Worm (Caenorhabditis elegans) whole organism, L1 larva: Measurements from ENCODE around the gene Y75B8A.44.

Experiments used
- C16A3.4 ChIP-seq: fragments of 150-350 bp; optimal IDR thresholded peaks from 2 replicates; lab custom pipeline; 2014; ENCODE audit warnings: missing biosample characterization, missing genetic modification characterization
- C34B4.2 ChIP-seq: sonication (generic microtip); optimal IDR thresholded peaks from 2 replicates; lab custom pipeline; 2017; ENCODE audit warnings: mild to moderate bottlenecking, missing genetic modification characterization, missing compliant biosample characterization
- F16B12.6 ChIP-seq: fragments of 150-350 bp; optimal IDR thresholded peaks from 2 replicates; lab custom pipeline; 2014; ENCODE audit warnings: missing biosample characterization, missing genetic modification characterization
- Y116A8C.19 ChIP-seq: sonication (generic microtip); optimal IDR thresholded peaks from 2 replicates; lab custom pipeline; 2016; ENCODE audit warnings: missing compliant biosample characterization, missing genetic modification characterization, borderline replicate concordance
- aha-1 ChIP-seq: fragments of 150-350 bp; optimal IDR thresholded peaks from 2 replicates; lab custom pipeline; 2014; ENCODE audit warnings: missing biosample characterization, missing genetic modification characterization
- alr-1 ChIP-seq: fragments of 200-800 bp; sonication (Bioruptor generic); optimal IDR thresholded peaks from 2 replicates; lab custom pipeline; 2018; ENCODE audit warnings: borderline replicate concordance, mild to moderate bottlenecking, missing genetic modification characterization, missing compliant biosample characterization
- ama-1 ChIP-seq: fragments of 150-350 bp; optimal IDR thresholded peaks from 2 replicates; lab custom pipeline; 2014
- ceh-82 ChIP-seq, 3 experiments: fragments of 150-350 bp in 1 of 3; sonication (generic microtip) in 2 of 3; optimal IDR thresholded peaks; 2 replicates each; lab custom pipeline; 2014 to 2017; ENCODE audit warnings: missing biosample characterization in 3 of 3, missing genetic modification characterization in 3 of 3
- dpl-1 ChIP-seq, 3 experiments: fragments of 150-350 bp in 2 of 3; sonication (generic microtip) in 1 of 3; optimal IDR thresholded peaks; 2 replicates each; lab custom pipeline; 2014 to 2017; ENCODE audit warnings: missing biosample characterization in 3 of 3, missing genetic modification characterization in 3 of 3, missing genetic modification reagents in 3 of 3
- dsc-1 ChIP-seq: sonication (generic microtip); optimal IDR thresholded peaks from 2 replicates; lab custom pipeline; 2016; ENCODE audit warnings: mild to moderate bottlenecking, missing genetic modification characterization, missing compliant biosample characterization
- efl-3 ChIP-seq: fragments of 200-800 bp; sonication (Bioruptor generic); optimal IDR thresholded peaks from 2 replicates; lab custom pipeline; 2018; ENCODE audit warnings: mild to moderate bottlenecking, missing genetic modification characterization, missing compliant biosample characterization
- egl-27 ChIP-seq, 2 experiments: fragments of 150-350 bp in 1 of 2; sonication (generic microtip); optimal IDR thresholded peaks; 3 replicates each; lab custom pipeline; 2017 to 2018; ENCODE audit warnings: missing biosample characterization in 2 of 2, missing genetic modification characterization in 2 of 2, missing genetic modification reagents in 2 of 2
- elt-3 ChIP-seq, 6 experiments: fragments of 150-350 bp in 1 of 6; sonication (generic microtip); optimal IDR thresholded peaks; 2 replicates each; lab custom pipeline; 2017 to 2018; ENCODE audit warnings: missing biosample characterization in 6 of 6, missing genetic modification characterization in 6 of 6, inconsistent platforms in 1 of 6
- fkh-10 ChIP-seq: sonication (generic microtip); optimal IDR thresholded peaks from 2 replicates; lab custom pipeline; 2017; ENCODE audit warnings: missing biosample characterization, missing genetic modification reagents, missing genetic modification characterization
- fkh-4 ChIP-seq: sonication (generic microtip); optimal IDR thresholded peaks from 2 replicates; lab custom pipeline; 2016; ENCODE audit warnings: missing compliant biosample characterization, missing genetic modification characterization, borderline replicate concordance
- fkh-8 ChIP-seq: sonication (generic microtip); optimal IDR thresholded peaks from 2 replicates; lab custom pipeline; 2016; ENCODE audit warnings: mild to moderate bottlenecking, missing genetic modification characterization, missing compliant biosample characterization
- grh-1 ChIP-seq: fragments of 200-800 bp; sonication (Bioruptor generic); IDR thresholded peaks from 2 replicates; pipeline ENCODE4 v1.3.6; 2022; ENCODE audit warnings: missing genetic modification reagents, missing genetic modification characterization, missing compliant biosample characterization
- hlh-17 ChIP-seq: fragments of 200-800 bp; sonication (Bioruptor generic); optimal IDR thresholded peaks from 2 replicates; lab custom pipeline; 2018; ENCODE audit warnings: missing genetic modification characterization, mild to moderate bottlenecking, missing compliant biosample characterization, moderate library complexity, borderline replicate concordance
- hlh-4 ChIP-seq: sonication (generic microtip); optimal IDR thresholded peaks from 2 replicates; lab custom pipeline; 2016; ENCODE audit warnings: mild to moderate bottlenecking, missing genetic modification characterization, missing compliant biosample characterization
- irx-1 ChIP-seq: sonication (generic microtip); optimal IDR thresholded peaks from 2 replicates; lab custom pipeline; 2016; ENCODE audit warnings: missing genetic modification characterization, missing compliant biosample characterization
- isw-1 ChIP-seq: fragments of 200-800 bp; sonication (Bioruptor generic); IDR thresholded peaks from 2 replicates; pipeline ENCODE4 v1.3.6; 2022; ENCODE audit warnings: missing genetic modification characterization, missing compliant biosample characterization
- lin-35 ChIP-seq, 2 experiments: fragments of 150-350 bp; optimal IDR thresholded peaks; 2 replicates each; lab custom pipeline; 2014; ENCODE audit warnings: missing biosample characterization in 2 of 2, missing genetic modification characterization in 2 of 2, missing genetic modification reagents in 2 of 2
- lir-3 ChIP-seq: sonication (generic microtip); optimal IDR thresholded peaks from 2 replicates; lab custom pipeline; 2016; ENCODE audit warnings: mild to moderate bottlenecking, missing genetic modification characterization, moderate library complexity, missing compliant biosample characterization; ENCODE audit not compliant: poor library complexity
- lsy-2 ChIP-seq, 2 experiments: fragments of 150-350 bp; optimal IDR thresholded peaks; 2 replicates each; lab custom pipeline; 2014; ENCODE audit warnings: missing biosample characterization in 2 of 2, missing genetic modification characterization in 2 of 2
- mab-9 ChIP-seq: fragments of 200-800 bp; sonication (Bioruptor generic); IDR thresholded peaks from 2 replicates; pipeline ENCODE4 v1.3.6; 2022; ENCODE audit warnings: missing genetic modification reagents, missing genetic modification characterization, missing compliant biosample characterization
- mdl-1 ChIP-seq, 2 experiments: fragments of 150-350 bp; optimal IDR thresholded peaks; 2 replicates each; lab custom pipeline; 2014 to 2017; ENCODE audit warnings: missing biosample characterization in 2 of 2, missing genetic modification characterization in 2 of 2, inconsistent platforms in 1 of 2
- mep-1 ChIP-seq: fragments of 150-350 bp; optimal IDR thresholded peaks from 2 replicates; lab custom pipeline; 2014; ENCODE audit warnings: missing biosample characterization, missing genetic modification characterization
- nhr-12 ChIP-seq: sonication (generic microtip); optimal IDR thresholded peaks from 2 replicates; lab custom pipeline; 2017; ENCODE audit warnings: missing biosample characterization, missing genetic modification characterization
- nhr-20 ChIP-seq: sonication (generic microtip); optimal IDR thresholded peaks from 2 replicates; lab custom pipeline; 2016; ENCODE audit warnings: mild to moderate bottlenecking, missing genetic modification characterization, missing compliant biosample characterization
- nhr-237 ChIP-seq: fragments of 150-350 bp; optimal IDR thresholded peaks from 2 replicates; lab custom pipeline; 2014; ENCODE audit warnings: missing biosample characterization, missing genetic modification characterization
- nhr-28 ChIP-seq: fragments of 150-350 bp; optimal IDR thresholded peaks from 2 replicates; lab custom pipeline; 2014; ENCODE audit warnings: missing biosample characterization, missing genetic modification characterization
- nhr-76 ChIP-seq: sonication (generic microtip); optimal IDR thresholded peaks from 2 replicates; lab custom pipeline; 2017; ENCODE audit warnings: missing biosample characterization, missing genetic modification characterization
- nhr-84 ChIP-seq: sonication (generic microtip); optimal IDR thresholded peaks from 2 replicates; lab custom pipeline; 2017; ENCODE audit warnings: missing biosample characterization, missing genetic modification characterization
- nhr-85 ChIP-seq: sonication (generic microtip); peaks from one replicate; lab custom pipeline; 2016; ENCODE audit warnings: missing genetic modification characterization, inconsistent platforms, missing compliant biosample characterization
- pax-3 ChIP-seq: fragments of 200-800 bp; sonication (Bioruptor generic); optimal IDR thresholded peaks from 2 replicates; lab custom pipeline; 2018; ENCODE audit warnings: mild to moderate bottlenecking, missing genetic modification characterization, moderate library complexity, missing compliant biosample characterization
- rnt-1 ChIP-seq: sonication (generic microtip); optimal IDR thresholded peaks from 2 replicates; lab custom pipeline; 2016; ENCODE audit warnings: mild to moderate bottlenecking, missing genetic modification characterization, moderate library complexity, missing compliant biosample characterization
- skn-1 ChIP-seq: fragments of 150-350 bp; optimal IDR thresholded peaks from 2 replicates; lab custom pipeline; 2014; ENCODE audit warnings: missing biosample characterization, missing genetic modification characterization
- sox-4 ChIP-seq: sonication (generic microtip); optimal IDR thresholded peaks from 2 replicates; lab custom pipeline; 2016; ENCODE audit warnings: missing genetic modification characterization, missing compliant biosample characterization
- sptf-1 ChIP-seq: fragments of 150-350 bp; optimal IDR thresholded peaks from 2 replicates; lab custom pipeline; 2014; ENCODE audit warnings: missing biosample characterization, missing genetic modification characterization
- sup-37 ChIP-seq: fragments of 200-800 bp; sonication (Bioruptor generic); optimal IDR thresholded peaks from 2 replicates; lab custom pipeline; 2018; ENCODE audit warnings: mild to moderate bottlenecking, missing genetic modification characterization, missing compliant biosample characterization
- swsn-7 ChIP-seq: sonication (generic microtip); optimal IDR thresholded peaks from 2 replicates; lab custom pipeline; 2016; ENCODE audit warnings: missing genetic modification characterization, missing compliant biosample characterization
- tlp-1 ChIP-seq: fragments of 150-350 bp; optimal IDR thresholded peaks from 2 replicates; lab custom pipeline; 2014; ENCODE audit warnings: missing biosample characterization, missing genetic modification characterization
- unc-130 ChIP-seq: fragments of 150-350 bp; optimal IDR thresholded peaks from 2 replicates; lab custom pipeline; 2017; ENCODE audit warnings: missing biosample characterization, missing genetic modification characterization, inconsistent platforms
- unc-30 ChIP-seq: sonication (generic microtip); optimal IDR thresholded peaks from 2 replicates; lab custom pipeline; 2017; ENCODE audit warnings: missing biosample characterization, missing genetic modification characterization
- unc-62 ChIP-seq: fragments of 150-350 bp; optimal IDR thresholded peaks from 2 replicates; lab custom pipeline; 2014; ENCODE audit warnings: missing biosample characterization, missing genetic modification reagents, missing genetic modification characterization
- unc-86 ChIP-seq: sonication (generic microtip); optimal IDR thresholded peaks from 2 replicates; lab custom pipeline; 2016; ENCODE audit warnings: missing genetic modification characterization, missing compliant biosample characterization
- unc-98 ChIP-seq: fragments of 200-800 bp; sonication (Bioruptor generic); IDR thresholded peaks from 2 replicates; pipeline ENCODE4 v1.3.6; 2022; ENCODE audit warnings: missing genetic modification characterization, missing compliant biosample characterization
- vab-15 ChIP-seq: sonication (generic microtip); optimal IDR thresholded peaks from 2 replicates; lab custom pipeline; 2017; ENCODE audit warnings: missing genotype, mild to moderate bottlenecking, missing genetic modification characterization, missing compliant biosample characterization
- xbp-1 ChIP-seq: sonication (generic microtip); optimal IDR thresholded peaks from 2 replicates; lab custom pipeline; 2016; ENCODE audit warnings: missing genetic modification characterization, missing compliant biosample characterization
- ztf-11 ChIP-seq, 2 experiments: sonication (generic microtip); optimal IDR thresholded peaks; 2 replicates each; lab custom pipeline; 2016 to 2017; ENCODE audit warnings: missing genetic modification characterization in 2 of 2, missing biosample characterization in 1 of 2, missing compliant biosample characterization in 1 of 2

Gene Y75B8A.44

ce11 chrIII:12225234-12225633 is 30.9 kb downstream of the Y75B8A.44 start, which contains the start of gene gmn-1:
Gene gmn-1 (minus strand): TSS chrIII:12225331.
- TF ChIP-seq nhr-12 (tag; lab: Kevin White, UChicago) (no peak), aha-1 (tag; lab: Kevin White, UChicago) (no peak), fkh-8 (tag; lab: Kevin White, UChicago) (no peak), skn-1 (tag; lab: Kevin White, UChicago) (no peak), grh-1 (GFP tag; lab: Robert Waterston, UW) (no peak), nhr-20 (tag; lab: Kevin White, UChicago) (no peak), nhr-85 (tag; lab: Kevin White, UChicago) (no peak), swsn-7 (tag; lab: Kevin White, UChicago) (no peak), hlh-17 (GFP tag; lab: Kevin White, UChicago) (no peak), alr-1 (tag; lab: Kevin White, UChicago) (no peak), dsc-1 (tag; lab: Kevin White, UChicago) (no peak), sup-37 (GFP tag; lab: Kevin White, UChicago) (no peak), rnt-1 (no peak), elt-3 (tag; optimal IDR thresholded peaks at IDR 0.05; lab: Kevin White, UChicago) (no peak), lin-35 (GFP tag; optimal IDR thresholded peaks at IDR 0.05; lab: Kevin White, UChicago) (no peak), sptf-1 (no peak)

ce11 chrIII:12226089-12226682 is 31.9 kb downstream of the Y75B8A.44 start, which contains the start of the genes Y75B8A.18 and Y75B8A.19:
Gene Y75B8A.18 (minus strand): TSS chrIII:12226230.
Gene Y75B8A.19 (plus strand): TSS chrIII:12226632.
- TF ChIP-seq unc-86 (peak; percentile 58), lsy-2 (tag; optimal IDR thresholded peaks at IDR 0.05; lab: Kevin White, UChicago) (peak; percentile 69 to 81), fkh-10 (GFP tag; lab: Kevin White, UChicago) (peak; percentile 24), Y116A8C.19 (tag; lab: Kevin White, UChicago) (no peak), xbp-1 (tag; lab: Kevin White, UChicago) (peak; percentile 69), egl-27 (tag; optimal IDR thresholded peaks at IDR 0.05; lab: Kevin White, UChicago) (no peak), unc-130 (tag; lab: Kevin White, UChicago) (peak; percentile 48), pax-3 (peak; percentile 45), vab-15 (tag; lab: Kevin White, UChicago) (peak; percentile 18), efl-3 (GFP tag; lab: Kevin White, UChicago) (no peak), fkh-4 (tag; lab: Kevin White, UChicago) (no peak), sox-4 (tag; lab: Kevin White, UChicago) (no peak), rnt-1 (peak; percentile 75), nhr-237 (tag; lab: Kevin White, UChicago) (no peak), ztf-11 (tag; optimal IDR thresholded peaks at IDR 0.05; lab: Kevin White, UChicago) (peak in 1 of 2 experiments; percentile 14), skn-1 (tag; lab: Kevin White, UChicago) (no peak), F16B12.6 (tag; lab: Kevin White, UChicago) (peak; percentile 50), irx-1 (tag; lab: Kevin White, UChicago) (peak; percentile 24), fkh-8 (tag; lab: Kevin White, UChicago) (peak; percentile 67), nhr-76 (no peak), grh-1 (GFP tag; lab: Robert Waterston, UW) (no peak), nhr-20 (tag; lab: Kevin White, UChicago) (peak; percentile 47), C34B4.2 (tag; lab: Kevin White, UChicago) (no peak), ama-1 (lab: Kevin White, UChicago) (no peak), dpl-1 (GFP tag; optimal IDR thresholded peaks at IDR 0.05; lab: Kevin White, UChicago) (peak; percentile 89 to 94 (median 92)), tlp-1 (no peak), isw-1 (GFP tag; lab: Robert Waterston, UW) (peak; percentile 71), unc-62 (GFP tag; lab: Kevin White, UChicago) (no peak), ceh-82 (tag; optimal IDR thresholded peaks at IDR 0.05; lab: Kevin White, UChicago) (peak in 2 of 3 experiments; percentile 39 to 78), lir-3 (no peak), C16A3.4 (peak; percentile 71), unc-30 (tag; lab: Kevin White, UChicago) (no peak), nhr-28 (tag; lab: Kevin White, UChicago) (no peak), mab-9 (peak; percentile 49; the same call in 1 of the 2 replicates), unc-98 (GFP tag; lab: Robert Waterston, UW) (no peak), nhr-84 (no peak), hlh-4 (tag; lab: Kevin White, UChicago) (no peak), mdl-1 (tag; optimal IDR thresholded peaks at IDR 0.05; lab: Kevin White, UChicago) (peak in 1 of 2 experiments; percentile 43), mep-1 (tag; lab: Kevin White, UChicago) (peak; percentile 60)
